Fruit fly (Drosophila melanogaster): ENCODE measurements around the gene CG5849.

- TF ChIP-seq CG14711 (tag; optimal IDR thresholded peaks at IDR 0.05) (no peak), CG5204 (GFP tag; optimal IDR thresholded peaks at IDR 0.05) (no peak), tj (GFP tag; optimal IDR thresholded peaks at IDR 0.05) (no peak), CG7045 (GFP tag; optimal IDR thresholded peaks at IDR 0.05) (no peak), CG11617 (GFP tag; optimal IDR thresholded peaks at IDR 0.05) (no peak), Clk (GFP tag; optimal IDR thresholded peaks at IDR 0.05) (no peak)
Measured at dm6 chr3R:21698895-21699300, 41.0 kb upstream of the CG5849 start.

All from whole organism, adult.